Worm (Caenorhabditis elegans) whole organism, L3 larva: Measurements from ENCODE around the gene C04G2.10.

Source experiments
- R02D3.7 ChIP-seq: fragments of 150-350 bp; optimal IDR thresholded peaks from 2 replicates; lab custom pipeline; 2014; ENCODE audit warnings: missing biosample characterization, missing genetic modification characterization
- ZK546.5 ChIP-seq: sonication (generic microtip); optimal IDR thresholded peaks from 2 replicates; lab custom pipeline; 2017; ENCODE audit warnings: missing biosample characterization, missing genetic modification characterization
- aly-2 ChIP-seq: fragments of 150-350 bp; optimal IDR thresholded peaks from 2 replicates; lab custom pipeline; 2014; ENCODE audit warnings: missing biosample characterization, missing genetic modification characterization
- ama-1 ChIP-seq: fragments of 150-350 bp; optimal IDR thresholded peaks from 2 replicates; lab custom pipeline; 2018
- ceh-16 ChIP-seq: sonication (generic microtip); optimal IDR thresholded peaks from 2 replicates; lab custom pipeline; 2017; ENCODE audit warnings: missing biosample characterization, missing genetic modification characterization
- ceh-82 ChIP-seq: fragments of 150-350 bp; optimal IDR thresholded peaks from 2 replicates; lab custom pipeline; 2014; ENCODE audit warnings: missing biosample characterization, missing genetic modification characterization
- ceh-9 ChIP-seq: sonication (generic microtip); optimal IDR thresholded peaks from 2 replicates; lab custom pipeline; 2018; ENCODE audit warnings: missing biosample characterization, missing genetic modification characterization
- daf-12 ChIP-seq: fragments of 150-350 bp; optimal IDR thresholded peaks from 2 replicates; lab custom pipeline; 2014; ENCODE audit warnings: missing biosample characterization, missing genetic modification reagents, missing genetic modification characterization
- egl-5 ChIP-seq: fragments of 150-350 bp; optimal IDR thresholded peaks from 2 replicates; lab custom pipeline; 2017; ENCODE audit warnings: missing biosample characterization, missing genetic modification reagents, missing genetic modification characterization, inconsistent platforms
- elt-1 ChIP-seq: fragments of 150-350 bp; optimal IDR thresholded peaks from 2 replicates; lab custom pipeline; 2014; ENCODE audit warnings: missing biosample characterization, missing genetic modification characterization
- elt-2 ChIP-seq: sonication (generic microtip); optimal IDR thresholded peaks from 2 replicates; lab custom pipeline; 2016; ENCODE audit warnings: missing genetic modification reagents, mild to moderate bottlenecking, missing genetic modification characterization, missing compliant biosample characterization
- elt-3 ChIP-seq, 3 experiments: fragments of 150-350 bp in 1 of 3; sonication (generic microtip) in 2 of 3; optimal IDR thresholded peaks; 2 replicates in 2 of 3; 4 replicates in 1 of 3; lab custom pipeline; 2014 to 2017; ENCODE audit warnings: missing biosample characterization in 3 of 3, missing genetic modification characterization in 3 of 3
- fkh-10 ChIP-seq: sonication (generic microtip); optimal IDR thresholded peaks from 2 replicates; lab custom pipeline; 2017; ENCODE audit warnings: missing biosample characterization, missing genetic modification reagents, missing genetic modification characterization
- fkh-2 ChIP-seq: fragments of 150-350 bp; optimal IDR thresholded peaks from 2 replicates; lab custom pipeline; 2014; ENCODE audit warnings: missing biosample characterization, missing genetic modification reagents, missing genetic modification characterization
- hmg-11 ChIP-seq: sonication (generic microtip); optimal IDR thresholded peaks from 2 replicates; lab custom pipeline; 2016; ENCODE audit warnings: missing genetic modification characterization, missing compliant biosample characterization
- lsy-12 ChIP-seq: sonication (generic microtip); optimal IDR thresholded peaks from 2 replicates; lab custom pipeline; 2016; ENCODE audit warnings: mild to moderate bottlenecking, missing genetic modification characterization, missing compliant biosample characterization
- mml-1 ChIP-seq: fragments of 150-350 bp; sonication (generic microtip); optimal IDR thresholded peaks from 3 replicates; lab custom pipeline; 2014; ENCODE audit warnings: missing biosample characterization, missing genetic modification characterization
- nhr-11 ChIP-seq: fragments of 150-350 bp; optimal IDR thresholded peaks from 2 replicates; lab custom pipeline; 2014; ENCODE audit warnings: missing biosample characterization, missing genetic modification characterization
- nhr-12 ChIP-seq: fragments of 150-350 bp; optimal IDR thresholded peaks from 2 replicates; lab custom pipeline; 2014; ENCODE audit warnings: missing biosample characterization, missing genetic modification characterization
- nhr-23 ChIP-seq: fragments of 150-350 bp; optimal IDR thresholded peaks from 2 replicates; lab custom pipeline; 2014; ENCODE audit warnings: missing biosample characterization, missing genetic modification reagents, missing genetic modification characterization
- nhr-25 ChIP-seq: sonication (generic microtip); optimal IDR thresholded peaks from 2 replicates; lab custom pipeline; 2017; ENCODE audit warnings: missing biosample characterization, missing genetic modification characterization
- nhr-28 ChIP-seq: fragments of 150-350 bp; optimal IDR thresholded peaks from 2 replicates; lab custom pipeline; 2014; ENCODE audit warnings: missing biosample characterization, missing genetic modification characterization
- nhr-67 ChIP-seq: fragments of 150-350 bp; optimal IDR thresholded peaks from 2 replicates; lab custom pipeline; 2014; ENCODE audit warnings: missing biosample characterization, missing genetic modification characterization
- nhr-76 ChIP-seq: fragments of 150-350 bp; sonication (generic microtip); optimal IDR thresholded peaks from 5 replicates; lab custom pipeline; 2014; ENCODE audit warnings: missing biosample characterization, missing genetic modification characterization
- nhr-77 ChIP-seq: fragments of 150-350 bp; optimal IDR thresholded peaks from 2 replicates; lab custom pipeline; 2014; ENCODE audit warnings: missing biosample characterization, missing genetic modification characterization
- pha-4 ChIP-seq: fragments of 150-350 bp; optimal IDR thresholded peaks from 2 replicates; lab custom pipeline; 2014; ENCODE audit warnings: missing biosample characterization, missing genetic modification reagents, missing genetic modification characterization
- pqm-1 ChIP-seq: fragments of 150-350 bp; optimal IDR thresholded peaks from 2 replicates; lab custom pipeline; 2017; ENCODE audit warnings: missing biosample characterization, missing genetic modification characterization, inconsistent platforms
- sea-2 ChIP-seq: fragments of 150-350 bp; sonication (generic microtip); optimal IDR thresholded peaks from 4 replicates; lab custom pipeline; 2014; ENCODE audit warnings: missing biosample characterization, missing genetic modification reagents, missing genetic modification characterization
- skn-1 ChIP-seq: fragments of 150-350 bp; optimal IDR thresholded peaks from 2 replicates; lab custom pipeline; 2014; ENCODE audit warnings: missing biosample characterization, missing genetic modification characterization
- tbx-2 ChIP-seq: sonication (generic microtip); optimal IDR thresholded peaks from 2 replicates; lab custom pipeline; 2016; ENCODE audit warnings: mild to moderate bottlenecking, missing genetic modification characterization, missing compliant biosample characterization
- unc-39 ChIP-seq: sonication (generic microtip); optimal IDR thresholded peaks from 4 replicates; lab custom pipeline; 2017; ENCODE audit warnings: missing biosample characterization, missing genetic modification characterization
- zag-1 ChIP-seq: fragments of 150-350 bp; optimal IDR thresholded peaks from 2 replicates; lab custom pipeline; 2014; ENCODE audit warnings: missing biosample characterization, missing genetic modification characterization
- ztf-11 ChIP-seq: fragments of 150-350 bp; optimal IDR thresholded peaks from 2 replicates; lab custom pipeline; 2014; ENCODE audit warnings: missing biosample characterization, missing genetic modification characterization

C04G2.10 gene

DNA sequence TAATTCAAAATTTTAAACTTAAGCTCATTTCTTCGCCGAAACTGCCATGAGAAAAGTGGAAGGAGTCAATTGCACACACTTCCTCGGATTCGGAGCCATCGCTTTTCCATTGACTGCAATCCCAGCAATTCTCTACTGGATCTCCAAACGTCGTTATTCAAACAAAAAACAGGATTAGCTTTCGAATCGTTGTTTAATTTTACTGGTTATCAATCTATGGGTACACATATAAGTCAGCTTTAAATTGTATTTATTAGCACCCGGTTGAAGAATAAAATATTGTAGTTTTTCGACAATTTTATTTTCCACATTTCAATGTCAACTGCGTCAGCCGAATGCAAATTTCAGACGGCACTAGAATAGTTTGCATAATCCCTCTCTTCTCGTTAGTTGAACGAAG, 14.7 kb downstream of the C04G2.10 start, which contains the start of gene glt-3:
TSS of gene glt-3 (plus strand) at position 301 of the 400 bp plus-strand sequence.
- TF ChIP-seq nhr-12 (tag; lab: Kevin White, UChicago) (no peak), nhr-28 (no peak), egl-5 (tag; lab: Kevin White, UChicago) (no peak), elt-3 (tag; optimal IDR thresholded peaks at IDR 0.05; lab: Kevin White, UChicago) (no peak), R02D3.7 (tag; lab: Kevin White, UChicago) (no peak), elt-1 (tag; lab: Kevin White, UChicago) (no peak), nhr-11 (tag; lab: Kevin White, UChicago) (no peak), unc-39 (no peak)

DNA sequence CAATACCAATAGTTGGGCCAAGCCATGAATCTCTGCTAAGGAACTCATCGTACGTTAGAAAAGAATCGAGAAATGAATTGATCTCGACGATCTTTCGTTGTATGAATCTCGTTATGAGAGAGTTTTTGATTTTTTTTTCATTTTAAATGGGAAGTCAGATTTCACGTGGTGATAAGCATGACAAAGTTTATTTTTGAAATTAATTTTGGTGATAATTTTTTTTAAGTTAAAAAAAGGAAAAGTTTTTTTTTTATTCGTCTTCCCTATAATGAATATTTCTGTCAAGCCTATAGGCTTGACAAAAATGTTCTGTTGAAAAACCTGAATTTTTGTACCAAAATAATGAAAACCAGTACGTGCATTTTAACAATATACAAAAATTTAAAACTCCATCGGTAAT, 20.6 kb downstream of the C04G2.10 start, which contains the start of gene K08F4.5:
TSS of gene K08F4.5 (minus strand) at position 101 of the 400 bp plus-strand sequence.
- TF ChIP-seq ZK546.5 (no peak), skn-1 (tag; lab: Kevin White, UChicago) (no peak), hmg-11 (tag; lab: Kevin White, UChicago) (no peak), fkh-10 (GFP tag; lab: Kevin White, UChicago) (no peak), tbx-2 (tag; lab: Kevin White, UChicago) (no peak)

DNA sequence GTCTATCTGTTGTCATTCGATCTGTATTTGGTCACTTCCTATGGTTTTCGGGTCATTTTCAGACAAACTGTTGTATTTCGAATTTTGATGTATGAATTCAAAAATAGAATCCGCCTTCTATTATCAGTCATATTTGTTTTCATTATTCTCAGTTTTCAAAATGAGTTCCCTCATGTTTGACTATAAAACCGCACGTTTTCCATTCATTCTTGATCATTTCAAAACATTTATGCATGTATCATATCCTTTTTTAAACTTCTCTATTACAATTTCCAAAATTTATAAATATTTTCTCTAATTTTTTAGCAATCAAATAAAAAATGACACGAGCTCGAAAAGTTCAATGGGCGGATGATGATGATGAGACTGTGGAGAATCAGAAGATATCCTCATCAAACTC, 22.6 kb downstream of the C04G2.10 start, which contains the start of gene K08F4.12:
TSS of gene K08F4.12 (plus strand) at position 301 of the 400 bp plus-strand sequence.
- TF ChIP-seq lsy-12 (tag; lab: Kevin White, UChicago) (no peak), tbx-2 (tag; lab: Kevin White, UChicago) (no peak), ceh-82 (tag; lab: Kevin White, UChicago) (no peak), nhr-76 (tag; lab: Kevin White, UChicago) (no peak), pqm-1 (no peak), fkh-2 (tag; lab: Kevin White, UChicago) (no peak), elt-1 (tag; lab: Kevin White, UChicago) (no peak), nhr-23 (tag; lab: Kevin White, UChicago) (no peak), nhr-67 (tag; lab: Kevin White, UChicago) (no peak), sea-2 (GFP tag; lab: Kevin White, UChicago) (no peak), nhr-11 (tag; lab: Kevin White, UChicago) (no peak), elt-3 (tag; optimal IDR thresholded peaks at IDR 0.05; lab: Kevin White, UChicago) (no peak), ZK546.5 (no peak), nhr-25 (tag; lab: Kevin White, UChicago) (no peak), nhr-77 (tag; lab: Kevin White, UChicago) (no peak), aly-2 (tag; lab: Kevin White, UChicago) (no peak), ceh-9 (no peak), daf-12 (tag; lab: Kevin White, UChicago) (no peak), elt-2 (tag; lab: Kevin White, UChicago) (no peak), skn-1 (tag; lab: Kevin White, UChicago) (no peak)

DNA sequence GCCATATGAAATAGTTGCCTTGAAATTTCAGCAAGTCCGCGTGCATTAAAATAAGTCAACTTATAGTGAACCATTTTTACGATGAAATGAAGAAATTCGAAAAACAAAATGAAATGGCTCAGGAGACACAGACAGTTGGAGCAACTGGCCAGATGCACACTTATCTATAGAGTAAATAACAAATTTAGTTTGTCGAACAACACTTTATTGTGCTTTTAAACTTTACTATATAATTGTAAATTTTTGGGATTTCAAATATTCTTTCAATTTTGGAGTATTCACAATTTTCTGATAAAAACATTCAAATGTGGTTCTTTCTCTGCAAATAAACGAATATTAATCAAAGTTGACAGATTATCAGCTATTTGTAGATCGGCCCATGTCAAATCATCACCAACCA, 24.9 kb downstream of the C04G2.10 start, which contains the start of gene gst-3:
TSS of gene gst-3 (minus strand) at position 101 of the 400 bp plus-strand sequence.
- TF ChIP-seq pha-4 (tag; lab: Kevin White, UChicago) (peak; percentile 33), elt-1 (tag; lab: Kevin White, UChicago) (no peak), aly-2 (tag; lab: Kevin White, UChicago) (no peak)
- TF ChIP-seq, all 47 proteins: peak for 1

- TF ChIP-seq egl-5 (tag; lab: Kevin White, UChicago) (no peak), skn-1 (tag; lab: Kevin White, UChicago) (peak; percentile 43)
Measured at ce11 chrIV:10141930-10142505, 26.8 kb downstream of the C04G2.10 start, which contains the start of the genes gst-2, gst-4 and dhs-12. gst-2 (minus strand) TSS chrIV:10142061. gst-4 (plus strand) TSS chrIV:10142225. dhs-12 (plus strand) TSS chrIV:10142455.

DNA sequence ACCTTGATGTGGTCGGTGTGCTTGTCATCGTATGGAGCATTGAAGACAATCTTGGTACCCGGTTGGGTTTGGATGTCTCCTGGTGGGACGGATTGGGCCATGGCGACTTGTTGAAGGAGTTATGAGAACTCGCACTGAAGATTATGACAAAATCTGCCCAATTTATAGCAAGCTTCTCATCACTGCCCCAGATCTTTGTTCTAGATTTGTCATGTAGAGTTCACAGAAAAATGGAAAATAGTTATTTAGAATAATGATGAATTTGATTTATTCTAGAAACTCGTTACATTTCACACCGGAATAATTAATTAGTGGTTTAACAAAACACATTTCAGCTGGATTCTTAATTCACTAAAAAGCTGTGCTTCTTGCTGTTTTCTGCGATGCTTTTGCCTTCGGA, 28.4 kb downstream of the C04G2.10 start, which contains the start of gene msp-38:
TSS of gene msp-38 (minus strand) at position 101 of the 400 bp plus-strand sequence.
- TF ChIP-seq ceh-16 (tag; lab: Kevin White, UChicago), result no peak
- no peak for TF ChIP-seq nhr-77 (tag; lab: Kevin White, UChicago)
- TF ChIP-seq sea-2 (GFP tag; lab: Kevin White, UChicago), result no peak
- TF ChIP-seq nhr-76 (tag; lab: Kevin White, UChicago), result no peak
- TF ChIP-seq nhr-12 (tag; lab: Kevin White, UChicago), result no peak
- no peak for TF ChIP-seq unc-39
- TF ChIP-seq nhr-11 (tag; lab: Kevin White, UChicago), result no peak
- no peak for TF ChIP-seq mml-1
- TF ChIP-seq ama-1 (lab: Kevin White, UChicago), result no peak
- no peak for TF ChIP-seq pqm-1
- no peak for TF ChIP-seq zag-1 (tag; lab: Kevin White, UChicago)
- no peak for TF ChIP-seq ztf-11 (tag; lab: Kevin White, UChicago)
- TF ChIP-seq fkh-10 (GFP tag; lab: Kevin White, UChicago), result no peak
